Fruit fly (Drosophila melanogaster): Measurements from ENCODE around the gene CG14223.

dm6 chrX:19697255-19697877 is 33.6 kb upstream of the CG14223 start:
- TF ChIP-seq Dif (GFP tag; optimal IDR thresholded peaks at IDR 0.05; ENCODE audit: partially characterized antibody) (peak; percentile 16), sv (GFP tag; optimal IDR thresholded peaks at IDR 0.05) (no peak), h (GFP tag; optimal IDR thresholded peaks at IDR 0.05) (peak; percentile 38), Myc (optimal IDR thresholded peaks at IDR 0.05) (no peak), pan (optimal IDR thresholded peaks at IDR 0.05) (no peak), Dfd (GFP tag; optimal IDR thresholded peaks at IDR 0.05) (no peak), CG9705 (GFP tag; optimal IDR thresholded peaks at IDR 0.05) (peak; percentile 48), br (GFP tag; optimal IDR thresholded peaks at IDR 0.05) (no peak), lola (GFP tag; optimal IDR thresholded peaks at IDR 0.05) (no peak), psq (GFP tag; optimal IDR thresholded peaks at IDR 0.05) (peak; percentile 44), N (GFP tag; optimal IDR thresholded peaks at IDR 0.05) (peak; percentile 96)

Data from whole organism, wandering third instar larva.